Worm (Caenorhabditis elegans): Measurements from ENCODE around the gene K08D8.9.

K08D8.9 gene

DNA sequence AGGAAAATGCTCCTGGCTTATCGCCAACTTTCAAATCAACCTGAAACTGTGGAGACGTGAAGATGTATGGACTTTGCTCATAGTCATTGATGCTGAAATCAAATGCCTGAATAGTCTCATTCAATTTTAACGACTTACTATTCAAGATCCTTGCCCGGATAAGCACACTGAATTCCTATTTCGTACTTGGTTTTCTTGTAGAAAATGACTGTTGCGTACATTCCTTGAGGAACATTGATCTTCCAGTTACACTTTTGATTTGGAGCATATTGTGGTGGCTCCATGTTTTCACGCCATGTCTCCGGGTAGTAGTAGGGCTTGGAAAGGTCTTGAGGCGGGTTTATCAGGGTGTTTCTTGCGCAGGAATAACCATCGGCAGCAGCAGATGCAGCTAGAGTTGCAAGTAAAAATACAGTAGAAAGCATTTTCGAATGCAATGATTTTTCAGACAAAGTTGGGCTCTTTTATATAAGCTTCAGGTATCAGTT lies 15.1 kb downstream of the K08D8.9 start, which contains the start of gene irg-6:
Gene irg-6, minus strand, starts transcription at position 438 of the 488 bp plus-strand sequence.
- no peak for TF ChIP-seq flt-1 (GFP tag; IDR thresholded peaks at IDR 0.05)
- TF ChIP-seq T22C8.4 (GFP tag; IDR thresholded peaks at IDR 0.05), result no peak

DNA sequence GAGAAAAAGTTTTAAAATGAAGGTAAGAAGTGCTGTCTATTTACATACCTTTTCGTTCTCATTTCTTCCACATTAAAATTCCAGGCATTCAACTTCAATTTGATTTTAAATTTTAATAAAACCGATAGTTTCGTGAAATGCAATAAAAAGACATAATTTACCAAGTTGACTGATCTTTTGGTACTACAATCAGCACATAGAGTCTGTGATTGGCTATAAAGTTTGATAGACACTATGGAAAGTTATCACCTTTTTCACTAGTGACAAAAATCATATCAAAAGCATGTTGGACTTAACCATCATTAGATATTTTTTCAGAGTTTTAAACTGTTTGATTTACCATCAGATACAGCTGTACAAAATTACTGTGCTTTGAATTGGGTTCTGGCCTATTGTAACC lies 16.0 kb downstream of the K08D8.9 start, which contains the start of gene srz-15:
Gene srz-15, plus strand, starts transcription at position 301 of the 400 bp plus-strand sequence.
- TF ChIP-seq flt-1 (GFP tag; IDR thresholded peaks at IDR 0.05) (no peak), ref-1 (GFP tag; conservative IDR thresholded peaks at IDR 0.05) (no peak), klf-2 (GFP tag; conservative IDR thresholded peaks at IDR 0.05) (no peak), ztf-29 (GFP tag; IDR thresholded peaks at IDR 0.05) (no peak), T22C8.4 (GFP tag; IDR thresholded peaks at IDR 0.05) (no peak), tab-1 (GFP tag; IDR thresholded peaks at IDR 0.05) (no peak), med-1 (GFP tag; optimal IDR thresholded peaks at IDR 0.05; ENCODE audit: insufficient read depth) (no peak), ztf-23 (GFP tag; IDR thresholded peaks at IDR 0.05) (no peak), cog-1 (tag; optimal IDR thresholded peaks at IDR 0.05) (no peak)

DNA sequence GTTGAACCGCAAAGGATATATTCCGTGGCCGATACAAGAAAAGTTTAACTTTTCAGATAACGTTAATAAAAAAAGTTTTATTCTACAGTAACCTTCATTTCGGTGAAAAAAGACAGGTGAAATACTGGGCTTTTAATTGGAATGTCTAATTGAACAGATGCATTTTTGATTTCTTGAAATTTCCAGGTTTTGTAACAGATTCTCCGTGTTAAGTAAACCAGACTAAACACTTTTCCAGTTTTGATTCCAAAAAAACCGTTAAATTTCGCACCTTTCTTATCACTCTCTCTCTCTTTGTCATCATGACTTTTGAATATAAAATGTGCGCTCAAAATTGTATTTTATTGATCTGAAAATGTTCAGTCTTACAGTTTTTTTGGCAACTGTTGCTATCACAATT lies 18.8 kb downstream of the K08D8.9 start, which contains the start of gene C32H11.3:
Gene C32H11.3, plus strand, starts transcription at position 301 of the 400 bp plus-strand sequence.
- TF ChIP-seq ztf-23 (GFP tag; IDR thresholded peaks at IDR 0.05) (no peak), cog-1 (tag; optimal IDR thresholded peaks at IDR 0.05) (no peak), flt-1 (GFP tag; IDR thresholded peaks at IDR 0.05) (no peak), tab-1 (GFP tag; IDR thresholded peaks at IDR 0.05) (no peak), klf-2 (GFP tag; conservative IDR thresholded peaks at IDR 0.05) (no peak), med-1 (GFP tag; optimal IDR thresholded peaks at IDR 0.05; ENCODE audit: insufficient read depth) (no peak), ref-1 (GFP tag; conservative IDR thresholded peaks at IDR 0.05) (no peak), T22C8.4 (GFP tag; IDR thresholded peaks at IDR 0.05) (no peak), ztf-29 (GFP tag; IDR thresholded peaks at IDR 0.05) (no peak)

DNA sequence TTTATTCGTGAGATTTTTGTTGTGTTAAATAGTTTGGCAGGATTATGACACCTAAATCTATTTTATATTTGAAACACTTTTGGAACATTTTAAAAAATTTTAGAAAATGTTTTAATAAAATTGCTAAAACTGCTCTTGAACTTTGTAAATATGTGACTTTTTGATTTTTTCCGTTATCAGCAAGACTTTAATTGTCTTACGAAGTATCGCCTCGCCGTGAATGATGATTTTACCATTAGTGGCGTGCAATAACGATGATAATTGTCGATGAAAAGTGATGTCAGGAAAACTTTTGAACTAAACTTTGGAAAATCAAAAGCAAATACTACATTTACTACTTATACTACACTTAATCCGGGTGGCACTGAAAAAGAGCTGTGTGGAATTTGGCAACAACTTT lies 21.1 kb downstream of the K08D8.9 start:
- TF ChIP-seq ztf-23 (GFP tag; IDR thresholded peaks at IDR 0.05), result no peak
- TF ChIP-seq ref-1 (GFP tag; conservative IDR thresholded peaks at IDR 0.05), result no peak
- TF ChIP-seq flt-1 (GFP tag; IDR thresholded peaks at IDR 0.05), result no peak
- TF ChIP-seq klf-2 (GFP tag; conservative IDR thresholded peaks at IDR 0.05), result no peak
- TF ChIP-seq med-1 (GFP tag; optimal IDR thresholded peaks at IDR 0.05; ENCODE audit: insufficient read depth), result no peak
- TF ChIP-seq T22C8.4 (GFP tag; IDR thresholded peaks at IDR 0.05), result no peak
- TF ChIP-seq tab-1 (GFP tag; IDR thresholded peaks at IDR 0.05), result no peak
- TF ChIP-seq cog-1 (tag; optimal IDR thresholded peaks at IDR 0.05), result no peak

DNA sequence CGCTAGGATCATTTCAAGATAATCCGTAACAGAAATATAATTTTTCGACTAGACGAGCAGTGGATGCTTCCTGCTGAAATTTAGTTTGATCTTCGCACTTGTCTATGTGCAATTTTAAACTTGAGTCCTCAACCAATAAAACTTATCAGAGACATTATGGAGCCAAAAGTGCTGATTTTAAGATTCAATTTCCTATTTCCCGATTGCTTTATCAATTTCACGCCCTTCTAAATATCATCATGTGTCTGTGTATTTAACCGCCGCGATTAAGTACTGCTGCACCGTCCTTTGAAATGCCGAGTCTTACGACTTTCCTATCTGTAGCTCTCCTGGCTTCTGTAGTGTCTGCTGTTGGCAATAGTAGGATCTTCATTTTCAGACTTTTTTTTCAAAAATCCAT lies 21.5 kb downstream of the K08D8.9 start, which contains the start of gene C32H11.4:
Gene C32H11.4, plus strand, starts transcription at position 238 of the 400 bp plus-strand sequence.
- no peak for TF ChIP-seq tab-1 (GFP tag; IDR thresholded peaks at IDR 0.05)
- no peak for TF ChIP-seq ztf-29 (GFP tag; IDR thresholded peaks at IDR 0.05)
- TF ChIP-seq ztf-23 (GFP tag; IDR thresholded peaks at IDR 0.05), result no peak
- TF ChIP-seq med-1 (GFP tag; optimal IDR thresholded peaks at IDR 0.05; ENCODE audit: insufficient read depth), result no peak

DNA sequence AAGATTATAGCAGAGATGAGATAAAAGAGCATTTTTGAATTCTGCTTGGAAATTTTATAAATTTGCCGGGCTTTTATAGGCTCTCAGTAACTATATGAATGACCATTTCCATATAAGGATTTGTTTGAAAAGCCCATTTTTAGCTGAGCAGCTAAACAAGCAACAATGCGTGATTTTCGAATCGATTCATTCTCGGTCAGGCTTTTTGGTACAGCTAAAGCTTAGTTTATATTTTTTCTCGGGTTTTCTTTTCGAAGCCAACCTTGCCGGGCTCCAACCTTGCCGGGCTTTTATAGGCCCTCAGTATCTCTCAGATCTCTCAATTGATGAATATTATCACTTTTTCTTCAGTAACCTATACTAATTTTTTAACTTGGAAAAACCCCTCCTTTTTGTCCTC lies 24.8 kb downstream of the K08D8.9 start, which contains the start of gene srlf-4:
Gene srlf-4, minus strand, starts transcription at position 101 of the 400 bp plus-strand sequence.
- TF ChIP-seq tab-1 (GFP tag; IDR thresholded peaks at IDR 0.05) (no peak), ztf-23 (GFP tag; IDR thresholded peaks at IDR 0.05) (no peak), ztf-29 (GFP tag; IDR thresholded peaks at IDR 0.05) (no peak), cog-1 (tag; optimal IDR thresholded peaks at IDR 0.05) (no peak), ref-1 (GFP tag; conservative IDR thresholded peaks at IDR 0.05) (no peak), med-1 (GFP tag; optimal IDR thresholded peaks at IDR 0.05; ENCODE audit: insufficient read depth) (no peak), flt-1 (GFP tag; IDR thresholded peaks at IDR 0.05) (no peak), T22C8.4 (GFP tag; IDR thresholded peaks at IDR 0.05) (no peak), klf-2 (GFP tag; conservative IDR thresholded peaks at IDR 0.05) (no peak)

DNA sequence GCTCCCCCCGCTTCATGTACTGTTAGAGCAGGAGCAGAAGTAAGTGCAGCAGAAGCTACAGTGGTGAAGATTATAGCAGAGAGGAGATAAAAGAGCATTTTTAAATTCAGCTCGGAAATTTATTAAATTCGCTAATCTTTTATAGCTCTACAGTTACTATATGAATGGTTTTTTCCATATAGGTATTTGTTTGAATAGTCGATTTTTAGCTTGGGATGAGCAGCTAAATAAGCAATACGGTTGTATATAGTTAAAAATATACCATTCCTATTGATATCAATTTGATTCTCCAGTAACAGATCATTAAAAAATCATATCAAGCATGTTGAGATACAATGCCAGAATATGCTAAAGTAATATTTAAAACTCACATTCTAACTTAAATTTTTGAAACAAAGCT lies 27.1 kb downstream of the K08D8.9 start, which contains the start of gene srlf-5:
Gene srlf-5, minus strand, starts transcription at position 101 of the 400 bp plus-strand sequence.
- TF ChIP-seq klf-2 (GFP tag; conservative IDR thresholded peaks at IDR 0.05) (no peak), T22C8.4 (GFP tag; IDR thresholded peaks at IDR 0.05) (no peak), cog-1 (tag; optimal IDR thresholded peaks at IDR 0.05) (no peak), ztf-23 (GFP tag; IDR thresholded peaks at IDR 0.05) (no peak), flt-1 (GFP tag; IDR thresholded peaks at IDR 0.05) (no peak)

DNA sequence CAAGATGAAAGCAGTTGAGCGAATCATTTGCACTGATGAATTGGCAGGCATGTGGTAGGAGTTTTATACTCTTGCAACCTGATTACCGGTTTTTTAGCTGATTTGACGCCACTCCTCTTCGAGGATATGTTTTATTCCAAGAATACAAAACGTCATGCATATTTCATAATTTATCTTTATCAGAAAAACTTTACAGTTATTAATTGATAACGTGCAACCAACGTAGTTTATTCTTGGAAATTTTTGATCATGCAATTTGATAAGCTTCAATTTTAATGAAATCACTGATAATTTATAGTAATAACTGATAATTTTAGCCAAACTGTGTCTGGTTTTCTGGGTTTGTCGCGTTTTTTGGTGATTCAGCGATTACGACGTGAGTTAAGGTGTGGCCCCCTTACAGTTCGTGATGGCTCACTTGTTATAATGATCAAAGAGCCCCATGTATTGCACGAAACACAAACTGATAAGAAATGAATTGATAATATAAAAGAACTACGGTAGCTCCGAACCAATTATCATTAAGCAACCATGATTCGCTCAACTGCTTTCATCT lies 36.8 kb downstream of the K08D8.9 start, which contains the start of the genes cld-1 and dod-21:
Gene cld-1, minus strand, starts transcription at position 51 of the 556 bp plus-strand sequence.
Gene dod-21, plus strand, starts transcription at position 518 of the 556 bp plus-strand sequence.
- TF ChIP-seq ztf-23 (GFP tag; IDR thresholded peaks at IDR 0.05) (no peak), ref-1 (GFP tag; conservative IDR thresholded peaks at IDR 0.05) (no peak), flt-1 (GFP tag; IDR thresholded peaks at IDR 0.05) (no peak), cog-1 (tag; optimal IDR thresholded peaks at IDR 0.05) (no peak), klf-2 (GFP tag; conservative IDR thresholded peaks at IDR 0.05) (no peak), med-1 (GFP tag; optimal IDR thresholded peaks at IDR 0.05; ENCODE audit: insufficient read depth) (no peak), T22C8.4 (GFP tag; IDR thresholded peaks at IDR 0.05) (no peak), tab-1 (GFP tag; IDR thresholded peaks at IDR 0.05) (no peak), ztf-29 (GFP tag; IDR thresholded peaks at IDR 0.05) (no peak)

DNA sequence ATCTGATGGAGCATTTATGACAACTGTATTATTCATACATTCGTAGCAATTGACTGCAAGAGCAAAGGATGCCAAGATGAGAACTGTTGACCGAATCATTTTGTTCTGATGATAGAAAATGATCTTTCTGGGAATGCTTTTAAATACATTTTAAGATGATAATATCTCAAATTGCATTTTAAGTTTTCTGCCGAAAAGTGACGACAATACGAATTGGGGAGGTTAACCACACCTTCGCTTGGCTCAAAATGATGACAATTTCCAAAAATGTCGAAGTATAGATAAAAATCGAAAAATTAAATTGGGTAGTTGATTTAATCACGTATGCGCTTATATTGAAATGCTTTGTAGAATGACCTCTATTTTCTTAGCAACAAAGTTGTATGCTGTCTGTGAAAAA lies 41.8 kb downstream of the K08D8.9 start, which contains the start of gene dod-24:
Gene dod-24, minus strand, starts transcription at position 101 of the 400 bp plus-strand sequence.
- no peak for TF ChIP-seq ztf-29 (GFP tag; IDR thresholded peaks at IDR 0.05)
- no peak for TF ChIP-seq klf-2 (GFP tag; conservative IDR thresholded peaks at IDR 0.05)
- TF ChIP-seq flt-1 (GFP tag; IDR thresholded peaks at IDR 0.05), result no peak
- TF ChIP-seq T22C8.4 (GFP tag; IDR thresholded peaks at IDR 0.05), result no peak
- no peak for TF ChIP-seq ref-1 (GFP tag; conservative IDR thresholded peaks at IDR 0.05)
- no peak for TF ChIP-seq med-1 (GFP tag; optimal IDR thresholded peaks at IDR 0.05; ENCODE audit: insufficient read depth)
- TF ChIP-seq ztf-23 (GFP tag; IDR thresholded peaks at IDR 0.05), result no peak
- TF ChIP-seq cog-1 (tag; optimal IDR thresholded peaks at IDR 0.05), result no peak
- TF ChIP-seq tab-1 (GFP tag; IDR thresholded peaks at IDR 0.05), result no peak

DNA sequence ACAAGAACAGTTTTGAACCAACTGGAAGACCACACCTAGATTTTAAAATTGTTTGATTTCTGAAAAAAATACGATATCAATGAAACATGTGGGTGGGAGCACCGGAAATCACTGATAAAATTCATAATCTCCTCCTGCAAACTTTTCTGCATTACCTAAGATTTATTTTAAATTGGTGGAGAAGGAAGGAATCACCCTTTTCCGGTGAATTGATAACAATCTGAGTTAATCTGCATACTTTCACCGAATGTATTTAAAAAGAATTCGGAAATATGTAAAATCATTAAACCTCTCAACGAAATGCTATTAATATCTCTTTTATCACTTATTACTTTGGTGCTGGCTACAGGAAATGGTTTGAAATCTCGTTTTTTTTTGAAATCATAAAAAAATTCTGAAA lies 43.1 kb downstream of the K08D8.9 start, which contains the start of gene dct-19:
Gene dct-19, plus strand, starts transcription at position 301 of the 400 bp plus-strand sequence.
- no peak for TF ChIP-seq T22C8.4 (GFP tag; IDR thresholded peaks at IDR 0.05)
- TF ChIP-seq cog-1 (tag; optimal IDR thresholded peaks at IDR 0.05), result no peak
- TF ChIP-seq ztf-23 (GFP tag; IDR thresholded peaks at IDR 0.05), result no peak
- no peak for TF ChIP-seq klf-2 (GFP tag; conservative IDR thresholded peaks at IDR 0.05)
- TF ChIP-seq med-1 (GFP tag; optimal IDR thresholded peaks at IDR 0.05; ENCODE audit: insufficient read depth), result no peak
- TF ChIP-seq ref-1 (GFP tag; conservative IDR thresholded peaks at IDR 0.05), result no peak
- TF ChIP-seq flt-1 (GFP tag; IDR thresholded peaks at IDR 0.05), result no peak
- no peak for TF ChIP-seq ztf-29 (GFP tag; IDR thresholded peaks at IDR 0.05)
- TF ChIP-seq tab-1 (GFP tag; IDR thresholded peaks at IDR 0.05), result no peak
